Fruit fly (Drosophila melanogaster) whole organism, embryonic: ENCODE results near the gene CG33288.

Source experiments
- B-H2 ChIP-seq: fragments of 200-800 bp; sonication (Bioruptor generic); optimal IDR thresholded peaks from 2 replicates; lab custom pipeline; 2018; ENCODE audit warnings: missing biosample characterization, mild to moderate bottlenecking, missing genetic modification characterization
- CG13296 ChIP-seq: fragments of 200-800 bp; sonication (Bioruptor generic); optimal IDR thresholded peaks from 3 replicates; lab custom pipeline; 2018; ENCODE audit warnings: missing biosample characterization, mild to moderate bottlenecking, missing genetic modification characterization
- CG15073 ChIP-seq: fragments of 200-800 bp; sonication (Bioruptor generic); optimal IDR thresholded peaks from 2 replicates; lab custom pipeline; 2016; ENCODE audit warnings: missing biosample characterization, missing genetic modification characterization
- CG2116 ChIP-seq: fragments of 200-800 bp; sonication (Bioruptor generic); optimal IDR thresholded peaks from 3 replicates; lab custom pipeline; 2018; ENCODE audit warnings: missing biosample characterization, mild to moderate bottlenecking, missing genetic modification characterization
- CG2199 ChIP-seq: fragments of 200-800 bp; sonication (Bioruptor generic); IDR thresholded peaks from 3 replicates; pipeline ENCODE4 v1.3.6; 2022; ENCODE audit warnings: missing biosample characterization, missing genetic modification characterization
- CG4282 ChIP-seq: fragments of 200-800 bp; sonication (Bioruptor generic); optimal IDR thresholded peaks from 2 replicates; lab custom pipeline; 2016; ENCODE audit warnings: missing biosample characterization, missing genetic modification characterization
- CG4328 ChIP-seq: fragments of 200-800 bp; sonication (Bioruptor generic); optimal IDR thresholded peaks from 3 replicates; lab custom pipeline; 2017; ENCODE audit warnings: missing biosample characterization, missing genetic modification reagents, missing genetic modification characterization
- CG5245 ChIP-seq: fragments of 200-800 bp; sonication (Bioruptor generic); optimal IDR thresholded peaks from 3 replicates; lab custom pipeline; 2016; ENCODE audit warnings: missing biosample characterization, missing genetic modification characterization
- CG6791 ChIP-seq: fragments of 200-800 bp; sonication (Bioruptor generic); IDR thresholded peaks from 3 replicates; pipeline ENCODE4 v1.3.6; 2022; ENCODE audit warnings: missing biosample characterization, missing genetic modification characterization; ENCODE audit not compliant: partially characterized antibody
- CG8359 ChIP-seq: fragments of 200-800 bp; sonication (Bioruptor generic); optimal IDR thresholded peaks from 2 replicates; lab custom pipeline; 2017; ENCODE audit warnings: missing biosample characterization, mild to moderate bottlenecking, missing genetic modification characterization, borderline replicate concordance
- CG8478 ChIP-seq: fragments of >200 bp; optimal IDR thresholded peaks from 2 replicates; lab custom pipeline; 2018
- CG9215 ChIP-seq: fragments of 200-800 bp; sonication (Bioruptor generic); IDR thresholded peaks from 2 replicates; pipeline ENCODE4 v1.3.6; 2022; ENCODE audit warnings: missing biosample characterization, missing genetic modification characterization
- D ChIP-seq, 2 experiments: fragments of 200-800 bp in 1 of 2; fragments of >200 bp in 1 of 2; sonication (Bioruptor generic) in 1 of 2; optimal IDR thresholded peaks; 2 replicates in 1 of 2; 3 replicates in 1 of 2; lab custom pipeline; 2017; ENCODE audit warnings: mild to moderate bottlenecking in 1 of 2, missing biosample characterization in 1 of 2, missing genetic modification characterization in 1 of 2, missing genetic modification reagents in 1 of 2
- Dfd ChIP-seq, 2 experiments: fragments of >200 bp; optimal IDR thresholded peaks; 2 replicates each; lab custom pipeline; 2017; ENCODE audit warnings: missing biosample characterization in 2 of 2, missing genetic modification characterization in 2 of 2
- Dip3 ChIP-seq: fragments of 200-800 bp; sonication (Bioruptor generic); optimal IDR thresholded peaks from 3 replicates; lab custom pipeline; 2016; ENCODE audit warnings: missing biosample characterization, missing genetic modification characterization
- Hey ChIP-seq: fragments of 200-800 bp; sonication (Bioruptor generic); optimal IDR thresholded peaks from 3 replicates; lab custom pipeline; 2018; ENCODE audit warnings: missing biosample characterization, mild to moderate bottlenecking, missing genetic modification characterization
- HmgD ChIP-seq: fragments of 200-800 bp; sonication (Bioruptor generic); optimal IDR thresholded peaks from 3 replicates; lab custom pipeline; 2016; ENCODE audit warnings: missing biosample characterization, missing genetic modification characterization
- MESR4 ChIP-seq: fragments of 200-800 bp; sonication (Bioruptor generic); optimal IDR thresholded peaks from 2 replicates; lab custom pipeline; 2018; ENCODE audit warnings: missing biosample characterization, mild to moderate bottlenecking, missing genetic modification characterization, moderate library complexity
- Meics ChIP-seq: fragments of 200-800 bp; sonication (Bioruptor generic); optimal IDR thresholded peaks from 2 replicates; lab custom pipeline; 2017; ENCODE audit warnings: missing biosample characterization, mild to moderate bottlenecking, missing genetic modification characterization
- Pdp1 ChIP-seq, 2 experiments: fragments of 200-800 bp; sonication (Bioruptor generic); optimal IDR thresholded peaks; 3 replicates each; lab custom pipeline; 2016; ENCODE audit warnings: missing biosample characterization in 2 of 2, missing genetic modification characterization in 2 of 2, mild to moderate bottlenecking in 1 of 2, moderate library complexity in 1 of 2
- Ptx1 ChIP-seq: fragments of 200-800 bp; sonication (Bioruptor generic); IDR thresholded peaks from 2 replicates; pipeline ENCODE4 v1.3.6; 2022; ENCODE audit warnings: missing biosample characterization, missing genetic modification characterization
- Vsx1 ChIP-seq: fragments of 200-800 bp; sonication (Bioruptor generic); optimal IDR thresholded peaks from 2 replicates; lab custom pipeline; 2017; ENCODE audit warnings: missing biosample characterization, mild to moderate bottlenecking, missing genetic modification characterization, missing genetic modification reagents
- ara ChIP-seq: fragments of 200-800 bp; sonication (Bioruptor generic); IDR thresholded peaks from 2 replicates; pipeline ENCODE4 v1.3.6; 2022; ENCODE audit warnings: missing biosample characterization, missing genetic modification characterization
- fd96Cb ChIP-seq: fragments of 200-800 bp; sonication (Bioruptor generic); optimal IDR thresholded peaks from 2 replicates; lab custom pipeline; 2018; ENCODE audit warnings: missing biosample characterization, mild to moderate bottlenecking, missing genetic modification characterization, moderate library complexity
- gcm2 ChIP-seq: fragments of 200-800 bp; sonication (Bioruptor generic); optimal IDR thresholded peaks from 2 replicates; lab custom pipeline; 2016; ENCODE audit warnings: missing biosample characterization, missing genetic modification characterization
- nerfin-1 ChIP-seq: fragments of 200-800 bp; sonication (Bioruptor generic); optimal IDR thresholded peaks from 3 replicates; lab custom pipeline; 2019; ENCODE audit warnings: missing biosample characterization, mild to moderate bottlenecking, missing genetic modification characterization, moderate library complexity
- p53 ChIP-seq: fragments of 200-800 bp; sonication (Bioruptor generic); optimal IDR thresholded peaks from 2 replicates; lab custom pipeline; 2016; ENCODE audit warnings: missing biosample characterization, missing genetic modification characterization
- peb ChIP-seq: fragments of 200-800 bp; sonication (Bioruptor generic); IDR thresholded peaks from 2 replicates; pipeline ENCODE4 v1.3.6; 2022; ENCODE audit warnings: missing biosample characterization, missing genetic modification characterization
- prd ChIP-seq, 3 experiments: fragments of >200 bp in 2 of 3; fragments of 200-800 bp in 1 of 3; sonication (Bioruptor generic) in 1 of 3; optimal IDR thresholded peaks in 2 of 3; IDR thresholded peaks in 1 of 3; 2 replicates in 2 of 3; 3 replicates in 1 of 3; pipeline versions ENCODE4 v1.3.6 to Lab custom; 2017 to 2022; ENCODE audit warnings: missing biosample characterization in 1 of 3, missing genetic modification characterization in 1 of 3
- salm ChIP-seq: fragments of 200-800 bp; sonication (Bioruptor generic); optimal IDR thresholded peaks from 2 replicates; lab custom pipeline; 2018; ENCODE audit warnings: missing biosample characterization, mild to moderate bottlenecking, missing genetic modification characterization
- sc ChIP-seq, 3 experiments: fragments of >200 bp in 2 of 3; fragments of 200-800 bp in 1 of 3; sonication (Bioruptor generic) in 1 of 3; optimal IDR thresholded peaks; 2 replicates in 2 of 3; 3 replicates in 1 of 3; lab custom pipeline; 2017; ENCODE audit warnings: mild to moderate bottlenecking in 1 of 3, missing biosample characterization in 1 of 3, missing genetic modification characterization in 1 of 3, missing genetic modification reagents in 1 of 3
- so ChIP-seq: fragments of 200-800 bp; sonication (Bioruptor generic); IDR thresholded peaks from 3 replicates; pipeline ENCODE4 v1.3.6; 2022; ENCODE audit warnings: missing biosample characterization, missing genetic modification characterization
- sr ChIP-seq: fragments of 200-800 bp; sonication (Bioruptor generic); IDR thresholded peaks from 3 replicates; pipeline ENCODE4 v1.3.6; 2022; ENCODE audit warnings: missing biosample characterization, missing genetic modification characterization
- tll ChIP-seq, 2 experiments: fragments of 200-800 bp in 1 of 2; fragments of >200 bp in 1 of 2; sonication (Bioruptor generic) in 1 of 2; optimal IDR thresholded peaks; 2 replicates each; lab custom pipeline; 2017 to 2019; ENCODE audit warnings: missing biosample characterization in 2 of 2, missing genetic modification characterization in 2 of 2, mild to moderate bottlenecking in 1 of 2, moderate library complexity in 1 of 2
- ttk ChIP-seq: fragments of 200-800 bp; sonication (Bioruptor generic); IDR thresholded peaks from 2 replicates; pipeline ENCODE4 v2.1.2; 2022; ENCODE audit warnings: missing biosample characterization, missing genetic modification characterization
- unpg ChIP-seq: fragments of 200-800 bp; sonication (Bioruptor generic); optimal IDR thresholded peaks from 3 replicates; lab custom pipeline; 2018; ENCODE audit warnings: missing biosample characterization, mild to moderate bottlenecking, missing genetic modification characterization, moderate library complexity
- zen ChIP-seq: fragments of 200-800 bp; sonication (Bioruptor generic); optimal IDR thresholded peaks from 3 replicates; lab custom pipeline; 2018; ENCODE audit warnings: missing biosample characterization, mild to moderate bottlenecking, missing genetic modification characterization, moderate library complexity

CG33288 gene

DNA sequence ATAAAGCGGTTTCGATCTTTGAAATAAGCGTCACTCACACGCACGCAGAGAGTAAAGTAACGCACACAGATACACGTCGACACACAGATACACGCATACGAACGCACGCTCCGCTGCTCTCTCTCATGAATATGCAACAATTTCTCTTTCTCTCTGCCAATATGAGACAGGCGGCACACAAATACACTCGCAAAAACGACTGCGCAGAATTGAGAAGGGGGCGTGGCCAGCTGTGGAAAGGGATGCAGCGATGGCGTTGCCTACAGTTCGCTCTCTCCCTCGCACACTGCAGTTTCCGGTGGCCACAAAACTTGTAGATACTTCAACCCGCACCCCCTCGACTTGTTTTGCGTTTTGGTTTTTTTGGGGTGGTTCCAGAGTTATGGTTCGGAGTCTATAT is 52.0 kb downstream of the CG33288 start (continued):
- TF ChIP-seq CG2116 (GFP tag; lab: Kevin White, UChicago): peak; percentile 12
- no peak for TF ChIP-seq CG9215 (GFP tag; lab: Robert Waterston, UW)
- no peak for TF ChIP-seq Dip3 (GFP tag; lab: Kevin White, UChicago)
- peak; percentile 46; the same call in 1 of the 3 replicates for TF ChIP-seq CG2199 (GFP tag; lab: Robert Waterston, UW)
- no peak for TF ChIP-seq gcm2 (GFP tag; lab: Kevin White, UChicago)
- TF ChIP-seq salm (tag; lab: Kevin White, UChicago): peak; percentile 11
- TF ChIP-seq fd96Cb (tag; lab: Kevin White, UChicago): no peak
- TF ChIP-seq Ptx1: no peak
- TF ChIP-seq CG4328: peak; percentile 18
- no peak for TF ChIP-seq p53
- TF ChIP-seq Vsx1 (GFP tag; lab: Kevin White, UChicago): no peak
- no peak for TF ChIP-seq MESR4
- peak; percentile 48; the same call in 1 of the 2 replicates for TF ChIP-seq ara
- TF ChIP-seq Pdp1 (GFP tag; optimal IDR thresholded peaks at IDR 0.05; lab: Kevin White, UChicago): peak in 1 of 2 experiments; percentile 8
- peak; percentile 36 for TF ChIP-seq Hey
- TF ChIP-seq Meics (GFP tag; lab: Kevin White, UChicago): peak; percentile 35
- peak; percentile 67 for TF ChIP-seq ttk (GFP tag; lab: Robert Waterston, UW)
- TF ChIP-seq CG8478: peak; percentile 91
- TF ChIP-seq nerfin-1: peak; percentile 47
- TF ChIP-seq CG4282 (GFP tag; lab: Kevin White, UChicago): no peak
- TF ChIP-seq CG15073 (GFP tag; lab: Kevin White, UChicago): no peak
- TF ChIP-seq B-H2: no peak
- no peak for TF ChIP-seq CG13296 (GFP tag; lab: Kevin White, UChicago)
- TF ChIP-seq peb (GFP tag; lab: Robert Waterston, UW): peak; percentile 16; the same call in 1 of the 2 replicates
- no peak for TF ChIP-seq prd (optimal IDR thresholded peaks at IDR 0.05; lab: Kevin White, UChicago)
- peak; percentile 32; the same call in 1 of the 3 replicates for TF ChIP-seq prd (GFP tag; IDR thresholded peaks at IDR 0.05; lab: Robert Waterston, UW)
- TF ChIP-seq sc (optimal IDR thresholded peaks at IDR 0.05; lab: Kevin White, UChicago): no peak
- TF ChIP-seq sc (GFP tag; optimal IDR thresholded peaks at IDR 0.05; lab: Kevin White, UChicago): peak; percentile 30

DNA sequence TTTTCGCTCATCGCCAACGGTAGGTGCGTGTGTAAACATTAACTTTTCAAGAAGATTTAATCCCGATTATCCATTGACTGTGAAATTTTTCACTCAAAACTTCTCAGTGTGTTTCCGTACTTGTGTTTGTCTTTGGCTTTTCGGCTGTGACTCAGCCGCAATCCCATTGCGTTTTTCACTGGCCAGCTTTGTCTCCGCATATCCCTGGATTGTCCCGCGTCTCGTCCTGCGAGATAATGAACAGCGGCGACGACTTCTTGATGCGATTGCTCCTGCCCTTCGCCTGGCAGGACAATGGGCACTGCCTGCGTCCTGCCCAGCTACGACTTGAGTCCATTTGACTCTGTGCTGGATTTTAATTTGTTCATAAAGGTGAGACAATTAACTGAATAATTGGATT is 54.5 kb downstream of the CG33288 start:
- TF ChIP-seq CG5245 (no peak), so (GFP tag; lab: Robert Waterston, UW) (no peak), CG8359 (GFP tag; lab: Kevin White, UChicago) (no peak), unpg (no peak), zen (tag; lab: Kevin White, UChicago) (peak; percentile 55), tll (GFP tag; optimal IDR thresholded peaks at IDR 0.05; lab: Kevin White, UChicago) (peak in 1 of 2 experiments; percentile 96), D (optimal IDR thresholded peaks at IDR 0.05; lab: Kevin White, UChicago) (peak; percentile 33), D (GFP tag; optimal IDR thresholded peaks at IDR 0.05; lab: Kevin White, UChicago) (no peak), Dfd (GFP tag; optimal IDR thresholded peaks at IDR 0.05; lab: Kevin White, UChicago) (no peak), HmgD (no peak), CG6791 (GFP tag; lab: Robert Waterston, UW) (0 out of 3 replicates have a peak, but pooled peaks have one; percentile 15), sr (GFP tag; lab: Robert Waterston, UW) (0 out of 3 replicates have a peak, but pooled peaks have one; percentile 2)
- TF ChIP-seq, all 482 proteins: peak for 5
